Fruit fly (Drosophila melanogaster) whole organism, embryonic: ENCODE data around the gene CG32436.

ENCODE experiments used
- Abd-B ChIP-seq: fragments of 200-800 bp; sonication (Bioruptor generic); optimal IDR thresholded peaks from 2 replicates; lab custom pipeline; 2018; ENCODE audit warnings: missing biosample characterization, mild to moderate bottlenecking, missing genetic modification characterization, moderate library complexity
- Atf6 ChIP-seq: fragments of 200-800 bp; sonication (Bioruptor generic); IDR thresholded peaks from 2 replicates; pipeline ENCODE4 v1.3.6; 2022; ENCODE audit warnings: missing biosample characterization, missing genetic modification characterization
- BEAF-32 ChIP-seq: fragments of 200-800 bp; sonication (Bioruptor generic); optimal IDR thresholded peaks from 3 replicates; lab custom pipeline; 2017; ENCODE audit warnings: missing biosample characterization, missing genetic modification characterization, mild to moderate bottlenecking, moderate library complexity, missing genetic modification reagents
- CG12071 ChIP-seq: fragments of 200-800 bp; sonication (Bioruptor generic); optimal IDR thresholded peaks from 3 replicates; lab custom pipeline; 2018; ENCODE audit warnings: missing biosample characterization, mild to moderate bottlenecking, missing genetic modification characterization
- CG12219 ChIP-seq: fragments of 200-800 bp; sonication (Bioruptor generic); optimal IDR thresholded peaks from 3 replicates; lab custom pipeline; 2018; ENCODE audit warnings: missing biosample characterization, mild to moderate bottlenecking, missing genetic modification characterization
- CG12659 ChIP-seq: fragments of 200-800 bp; sonication (Bioruptor generic); optimal IDR thresholded peaks from 3 replicates; lab custom pipeline; 2017; ENCODE audit warnings: mild to moderate bottlenecking, missing biosample characterization, missing genetic modification reagents, missing genetic modification characterization
- CG14860 ChIP-seq: fragments of 200-800 bp; sonication (Bioruptor generic); IDR thresholded peaks from 3 replicates; pipeline ENCODE4 v1.3.6; 2022; ENCODE audit warnings: missing biosample characterization, missing genetic modification characterization; ENCODE audit not compliant: partially characterized antibody
- CG15011 ChIP-seq: fragments of 200-800 bp; sonication (Bioruptor generic); optimal IDR thresholded peaks from 3 replicates; lab custom pipeline; 2018; ENCODE audit warnings: missing biosample characterization, mild to moderate bottlenecking, missing genetic modification characterization
- CG2199 ChIP-seq: fragments of 200-800 bp; sonication (Bioruptor generic); IDR thresholded peaks from 3 replicates; pipeline ENCODE4 v1.3.6; 2022; ENCODE audit warnings: missing biosample characterization, missing genetic modification characterization
- CG30020 ChIP-seq: fragments of 200-800 bp; optimal IDR thresholded peaks from 2 replicates; lab custom pipeline; 2019; ENCODE audit warnings: missing biosample characterization, mild to moderate bottlenecking, missing genetic modification characterization, moderate library complexity
- CG33213 ChIP-seq: fragments of 200-800 bp; sonication (Bioruptor generic); optimal IDR thresholded peaks from 3 replicates; lab custom pipeline; 2016; ENCODE audit warnings: missing biosample characterization, missing genetic modification characterization
- CG3407 ChIP-seq: fragments of 200-800 bp; sonication (Bioruptor generic); optimal IDR thresholded peaks from 2 replicates; lab custom pipeline; 2018; ENCODE audit warnings: missing biosample characterization, mild to moderate bottlenecking, missing genetic modification characterization
- CG6175 ChIP-seq: fragments of 200-800 bp; sonication (Bioruptor generic); IDR thresholded peaks from 3 replicates; pipeline ENCODE4 v1.3.6; 2022; ENCODE audit warnings: missing biosample characterization, missing genetic modification characterization
- CG6654 ChIP-seq: fragments of 200-800 bp; sonication (Bioruptor generic); optimal IDR thresholded peaks from 2 replicates; lab custom pipeline; 2017; ENCODE audit warnings: missing biosample characterization, mild to moderate bottlenecking, missing genetic modification characterization
- CG7745 ChIP-seq: fragments of 200-800 bp; sonication (Bioruptor generic); optimal IDR thresholded peaks from 2 replicates; lab custom pipeline; 2018; ENCODE audit warnings: missing biosample characterization, mild to moderate bottlenecking, missing genetic modification characterization, moderate library complexity
- CG7786 ChIP-seq: fragments of 200-800 bp; sonication (Bioruptor generic); optimal IDR thresholded peaks from 2 replicates; lab custom pipeline; 2016; ENCODE audit warnings: missing biosample characterization, missing genetic modification characterization
- CG7839 ChIP-seq: fragments of 200-800 bp; sonication (Bioruptor generic); optimal IDR thresholded peaks from 3 replicates; lab custom pipeline; 2018; ENCODE audit warnings: missing biosample characterization, mild to moderate bottlenecking, missing genetic modification characterization, moderate library complexity
- CG7963 ChIP-seq: fragments of 200-800 bp; sonication (Bioruptor generic); IDR thresholded peaks from 3 replicates; pipeline ENCODE4 v1.3.6; 2022; ENCODE audit warnings: missing biosample characterization, missing genetic modification characterization; ENCODE audit not compliant: partially characterized antibody
- CG8290 ChIP-seq, 3 experiments: fragments of 200-800 bp; sonication (Bioruptor generic); optimal IDR thresholded peaks; 2 replicates each; lab custom pipeline; 2016 to 2019; ENCODE audit warnings: missing biosample characterization in 3 of 3, missing genetic modification characterization in 3 of 3, mild to moderate bottlenecking in 2 of 3, moderate library complexity in 1 of 3
- CG8924 ChIP-seq: fragments of 200-800 bp; optimal IDR thresholded peaks from 3 replicates; lab custom pipeline; 2019; ENCODE audit warnings: missing biosample characterization, mild to moderate bottlenecking, missing genetic modification characterization, moderate library complexity
- CG9876 ChIP-seq: fragments of 200-800 bp; sonication (Bioruptor generic); optimal IDR thresholded peaks from 2 replicates; lab custom pipeline; 2016; ENCODE audit warnings: missing biosample characterization, missing genetic modification characterization
- CHES-1-like ChIP-seq: fragments of 200-800 bp; sonication (Bioruptor generic); optimal IDR thresholded peaks from 2 replicates; lab custom pipeline; 2016; ENCODE audit warnings: missing biosample characterization, missing genetic modification characterization
- D19B ChIP-seq: fragments of 200-800 bp; sonication (Bioruptor generic); optimal IDR thresholded peaks from 2 replicates; lab custom pipeline; 2017; ENCODE audit warnings: missing biosample characterization, mild to moderate bottlenecking, missing genetic modification characterization
- Dip3 ChIP-seq: fragments of 200-800 bp; sonication (Bioruptor generic); optimal IDR thresholded peaks from 3 replicates; lab custom pipeline; 2016; ENCODE audit warnings: missing biosample characterization, missing genetic modification characterization
- Dll ChIP-seq: fragments of 200-800 bp; sonication (Bioruptor generic); IDR thresholded peaks from 4 replicates; pipeline ENCODE4 v1.3.6; 2022; ENCODE audit warnings: missing biosample characterization, missing genetic modification characterization; ENCODE audit not compliant: partially characterized antibody
- Fer3 ChIP-seq: fragments of 200-800 bp; sonication (Bioruptor generic); optimal IDR thresholded peaks from 2 replicates; lab custom pipeline; 2018; ENCODE audit warnings: missing biosample characterization, mild to moderate bottlenecking, missing genetic modification characterization, moderate library complexity
- GATAe ChIP-seq: fragments of 200-800 bp; sonication (Bioruptor generic); conservative IDR thresholded peaks from 2 replicates; pipeline ENCODE4 v1.3.6; 2022; ENCODE audit warnings: missing biosample characterization, missing genetic modification characterization
- MESR4 ChIP-seq: fragments of 200-800 bp; sonication (Bioruptor generic); optimal IDR thresholded peaks from 2 replicates; lab custom pipeline; 2018; ENCODE audit warnings: missing biosample characterization, mild to moderate bottlenecking, missing genetic modification characterization, moderate library complexity
- MTF-1 ChIP-seq: fragments of 200-800 bp; sonication (Bioruptor generic); optimal IDR thresholded peaks from 2 replicates; lab custom pipeline; 2018; ENCODE audit warnings: missing biosample characterization, mild to moderate bottlenecking, missing genetic modification characterization, borderline replicate concordance
- Mad ChIP-seq: fragments of 200-800 bp; sonication (Bioruptor generic); optimal IDR thresholded peaks from 2 replicates; lab custom pipeline; 2016; ENCODE audit warnings: missing biosample characterization, missing genetic modification characterization
- Oli ChIP-seq: fragments of 200-800 bp; sonication (Bioruptor generic); optimal IDR thresholded peaks from 2 replicates; lab custom pipeline; 2018; ENCODE audit warnings: missing biosample characterization, mild to moderate bottlenecking, missing genetic modification characterization, moderate library complexity
- Stat92E ChIP-seq, 3 experiments: fragments of >200 bp in 2 of 3; fragments of 200-800 bp in 1 of 3; sonication (Bioruptor generic) in 1 of 3; optimal IDR thresholded peaks; 2 replicates each; lab custom pipeline; 2017 to 2019; ENCODE audit warnings: missing biosample characterization in 3 of 3, missing genetic modification characterization in 3 of 3, mild to moderate bottlenecking in 1 of 3, moderate library complexity in 1 of 3
- Taf1 ChIP-seq: fragments of 200-800 bp; sonication (Bioruptor generic); IDR thresholded peaks from 2 replicates; pipeline ENCODE4 v1.3.6; 2022; ENCODE audit warnings: missing biosample characterization, missing genetic modification characterization
- crol ChIP-seq: fragments of 200-800 bp; sonication (Bioruptor generic); IDR thresholded peaks from 2 replicates; pipeline ENCODE4 v1.3.6; 2022; ENCODE audit warnings: missing biosample characterization, missing genetic modification characterization
- dan ChIP-seq: fragments of 200-800 bp; sonication (Bioruptor generic); IDR thresholded peaks from 2 replicates; pipeline ENCODE4 v1.3.6; 2022; ENCODE audit warnings: missing biosample characterization, missing genetic modification characterization
- fd64A ChIP-seq: fragments of 200-800 bp; sonication (Bioruptor generic); optimal IDR thresholded peaks from 3 replicates; lab custom pipeline; 2018; ENCODE audit warnings: missing biosample characterization, mild to moderate bottlenecking, missing genetic modification characterization
- gcm2 ChIP-seq: fragments of 200-800 bp; sonication (Bioruptor generic); optimal IDR thresholded peaks from 2 replicates; lab custom pipeline; 2016; ENCODE audit warnings: missing biosample characterization, missing genetic modification characterization
- ham ChIP-seq: fragments of 200-800 bp; sonication (Bioruptor generic); IDR thresholded peaks from 2 replicates; pipeline ENCODE4 v1.3.6; 2022; ENCODE audit warnings: missing biosample characterization, missing genetic modification characterization
- hb ChIP-seq: fragments of 200-800 bp; sonication (Bioruptor generic); IDR thresholded peaks from 3 replicates; pipeline ENCODE4 v1.3.6; 2022; ENCODE audit warnings: missing biosample characterization, missing genetic modification characterization; ENCODE audit not compliant: partially characterized antibody
- her ChIP-seq: fragments of 200-800 bp; sonication (Bioruptor generic); optimal IDR thresholded peaks from 2 replicates; lab custom pipeline; 2016; ENCODE audit warnings: missing biosample characterization, missing genetic modification characterization
- hth ChIP-seq: fragments of >200 bp; optimal IDR thresholded peaks from 2 replicates; lab custom pipeline; 2017; ENCODE audit warnings: inconsistent platforms
- knrl ChIP-seq: fragments of 200-800 bp; sonication (Bioruptor generic); IDR thresholded peaks from 3 replicates; pipeline ENCODE4 v1.3.6; 2022; ENCODE audit warnings: missing biosample characterization, missing genetic modification characterization; ENCODE audit not compliant: partially characterized antibody
- peb ChIP-seq: fragments of 200-800 bp; sonication (Bioruptor generic); IDR thresholded peaks from 2 replicates; pipeline ENCODE4 v1.3.6; 2022; ENCODE audit warnings: missing biosample characterization, missing genetic modification characterization
- phol ChIP-seq: fragments of 200-800 bp; sonication (Bioruptor generic); optimal IDR thresholded peaks from 3 replicates; lab custom pipeline; 2018; ENCODE audit warnings: missing biosample characterization, mild to moderate bottlenecking, missing genetic modification characterization, moderate library complexity
- pzg ChIP-seq: fragments of 200-800 bp; sonication (Bioruptor generic); optimal IDR thresholded peaks from 3 replicates; lab custom pipeline; 2018; ENCODE audit warnings: missing biosample characterization, mild to moderate bottlenecking, missing genetic modification characterization, moderate library complexity
- sug ChIP-seq: fragments of 200-800 bp; optimal IDR thresholded peaks from 2 replicates; lab custom pipeline; 2019; ENCODE audit warnings: missing biosample characterization, mild to moderate bottlenecking, missing genetic modification characterization, moderate library complexity
- unc-4 ChIP-seq: fragments of 200-800 bp; sonication (Bioruptor generic); IDR thresholded peaks from 2 replicates; pipeline ENCODE4 v1.3.6; 2022; ENCODE audit warnings: missing biosample characterization, missing genetic modification characterization; ENCODE audit not compliant: partially characterized antibody

The CG32436 gene

DNA sequence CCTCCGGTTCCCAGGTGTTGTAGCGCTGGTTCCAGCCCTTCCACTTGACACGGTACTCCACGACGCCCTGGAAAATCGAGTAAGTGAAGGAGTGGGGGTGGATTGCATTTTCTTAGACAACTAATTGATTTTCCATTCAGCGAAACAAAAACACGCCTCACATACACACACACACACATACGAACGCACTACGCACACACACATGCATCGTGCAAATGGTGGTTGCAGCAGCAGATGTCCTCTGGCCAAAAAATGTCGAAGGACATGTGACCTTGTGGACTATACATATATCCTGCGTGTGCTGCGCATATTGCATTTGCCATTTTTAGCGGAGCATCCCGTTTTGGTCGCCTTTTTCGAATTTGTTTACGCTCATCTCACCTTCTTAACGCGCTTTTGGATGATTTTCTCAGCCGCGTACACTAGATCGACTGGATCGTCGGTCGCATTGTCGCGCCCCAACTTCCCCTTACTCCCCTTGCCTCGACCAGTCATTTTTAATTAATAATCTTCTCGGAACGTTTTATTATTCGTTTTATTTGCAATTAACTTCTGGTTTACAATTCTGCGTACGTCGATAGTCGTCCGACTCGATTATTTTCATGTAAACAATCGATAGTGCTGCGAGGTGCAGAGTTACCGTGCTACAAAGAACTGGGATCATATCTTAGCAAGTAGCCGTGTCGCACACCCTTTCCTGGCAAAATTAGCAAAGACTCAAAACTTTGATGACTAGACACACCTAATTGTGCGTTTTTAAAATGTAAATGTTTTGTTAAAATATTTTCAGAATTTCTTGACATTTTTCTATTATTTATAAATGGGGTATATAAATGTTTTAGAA is 26.2 kb upstream of the CG32436 start, which contains the start of gene Pc (continued):
- TF ChIP-seq CG6654 (GFP tag; lab: Kevin White, UChicago): no peak
- no peak for TF ChIP-seq peb (GFP tag; lab: Robert Waterston, UW)
- peak; percentile 82; the same call in 2 of the 3 replicates for TF ChIP-seq hb
- peak; percentile 49 for TF ChIP-seq sug
- no peak for TF ChIP-seq CG12219 (GFP tag; lab: Kevin White, UChicago)
- TF ChIP-seq unc-4 (GFP tag; lab: Robert Waterston, UW): peak; percentile 86
- peak; percentile 84 for TF ChIP-seq Dll (GFP tag; lab: Robert Waterston, UW)
- no peak for TF ChIP-seq Atf6 (GFP tag; lab: Robert Waterston, UW)
- peak; percentile 82 for TF ChIP-seq CG12659 (GFP tag; lab: Kevin White, UChicago)
- TF ChIP-seq Abd-B (GFP tag; lab: Kevin White, UChicago): no peak
- TF ChIP-seq CG8290 (GFP tag; optimal IDR thresholded peaks at IDR 0.05; lab: Kevin White, UChicago): peak; percentile 13
- TF ChIP-seq CG8290 (tag; optimal IDR thresholded peaks at IDR 0.05; lab: Kevin White, UChicago): peak in 1 of 2 experiments; percentile 78
- TF ChIP-seq CG7963: peak; percentile 78
- TF ChIP-seq Taf1 (GFP tag; lab: Robert Waterston, UW): no peak
- no peak for TF ChIP-seq Mad (GFP tag; lab: Kevin White, UChicago)
- no peak for TF ChIP-seq CG7745 (tag; lab: Kevin White, UChicago)
- no peak for TF ChIP-seq hth (lab: Kevin White, UChicago)
- TF ChIP-seq CG9876 (GFP tag; lab: Kevin White, UChicago): no peak
- TF ChIP-seq CG2199 (GFP tag; lab: Robert Waterston, UW): no peak
- no peak for TF ChIP-seq dan (GFP tag; lab: Robert Waterston, UW)
- peak; percentile 98 for TF ChIP-seq pzg
- TF ChIP-seq ham (GFP tag; lab: Robert Waterston, UW): no peak
- TF ChIP-seq knrl (GFP tag; lab: Robert Waterston, UW): peak; percentile 89
- TF ChIP-seq BEAF-32 (GFP tag; lab: Kevin White, UChicago): peak; percentile 92
- TF ChIP-seq crol (GFP tag; lab: Robert Waterston, UW): no peak
- no peak for TF ChIP-seq CG15011 (GFP tag; lab: Kevin White, UChicago)
- TF ChIP-seq D19B (GFP tag; lab: Kevin White, UChicago): no peak
- TF ChIP-seq Oli (tag; lab: Kevin White, UChicago): no peak
- peak; percentile 59 for TF ChIP-seq MESR4
- no peak for TF ChIP-seq CG3407
- peak; percentile 47 for TF ChIP-seq phol (tag; lab: Kevin White, UChicago)
- TF ChIP-seq Stat92E (GFP tag; optimal IDR thresholded peaks at IDR 0.05; lab: Kevin White, UChicago): no peak
- TF ChIP-seq CG12071 (GFP tag; lab: Kevin White, UChicago): no peak
- peak; percentile 18 for TF ChIP-seq CG8924
- no peak for TF ChIP-seq gcm2 (GFP tag; lab: Kevin White, UChicago)
- TF ChIP-seq CG7839 (tag; lab: Kevin White, UChicago): peak; percentile 9
- TF ChIP-seq CHES-1-like: peak; percentile 66
- no peak for TF ChIP-seq GATAe (GFP tag; lab: Robert Waterston, UW)
- TF ChIP-seq her (GFP tag; lab: Kevin White, UChicago): peak; percentile 12
- TF ChIP-seq CG6175 (GFP tag; lab: Robert Waterston, UW): no peak
- peak; percentile 5 for TF ChIP-seq CG7786 (GFP tag; lab: Kevin White, UChicago)
- peak; percentile 82 for TF ChIP-seq CG30020 (tag; lab: Kevin White, UChicago)
- TF ChIP-seq Dip3 (GFP tag; lab: Kevin White, UChicago): peak; percentile 10
- TF ChIP-seq CG33213 (GFP tag; lab: Kevin White, UChicago): peak; percentile 78
- no peak for TF ChIP-seq MTF-1 (GFP tag; lab: Kevin White, UChicago)
- no peak for TF ChIP-seq fd64A (GFP tag; lab: Kevin White, UChicago)
- no peak for TF ChIP-seq Fer3 (tag; lab: Kevin White, UChicago)
- TF ChIP-seq CG14860 (GFP tag; lab: Robert Waterston, UW): peak; percentile 67; the same call in 2 of the 3 replicates
